Comparison of ENCODE assay signal across 5 worm cellular contexts in the genomic region with DNA sequence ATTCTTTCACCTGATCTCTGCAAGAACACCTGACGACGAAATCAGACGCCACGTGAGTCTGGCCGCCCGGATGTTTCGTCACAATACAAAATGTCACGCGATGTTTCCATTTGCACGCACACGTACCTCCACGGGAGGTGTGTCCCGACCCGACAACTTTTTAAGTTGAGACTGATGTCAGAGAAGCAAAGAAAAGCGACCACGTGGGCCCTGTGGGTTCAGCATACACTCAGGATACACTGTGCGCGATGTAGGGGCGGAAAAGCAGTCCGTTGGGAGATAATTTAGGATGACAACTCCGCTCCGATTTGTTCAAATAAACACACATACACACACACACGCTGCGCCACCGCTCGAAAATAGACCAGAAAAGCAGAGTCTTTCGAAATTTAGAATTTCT.
TF ChIP-seq lines count a peak whose summit lies in the region.

No protein-coding gene starts in this region.

TF ChIP-seq in whole organism, L1 larva, 84 proteins besides CTCF, POLR2A, EP300 and RAD21 (continued from another document and continues in another):
- TF ChIP-seq unc-98 (GFP tag; IDR thresholded peaks at IDR 0.05; lab: Robert Waterston, UW), result peak; percentile 68
- TF ChIP-seq ces-1 (GFP tag; optimal IDR thresholded peaks at IDR 0.05; lab: Kevin White, UChicago), result no peak
- peak; percentile 83 for TF ChIP-seq egl-13 (tag; optimal IDR thresholded peaks at IDR 0.05; lab: Kevin White, UChicago)
- TF ChIP-seq vab-15 (tag; optimal IDR thresholded peaks at IDR 0.05; lab: Kevin White, UChicago), result no peak
- TF ChIP-seq nhr-84 (tag; optimal IDR thresholded peaks at IDR 0.05; lab: Kevin White, UChicago), result peak; percentile 6
- peak; percentile 74 to 99 for TF ChIP-seq mdl-1 (tag; optimal IDR thresholded peaks at IDR 0.05; lab: Kevin White, UChicago)
- TF ChIP-seq Y116A8C.19 (tag; optimal IDR thresholded peaks at IDR 0.05; lab: Kevin White, UChicago; ENCODE audit: borderline replicate concordance), result no peak
- peak; percentile 80 for TF ChIP-seq fkh-8 (tag; optimal IDR thresholded peaks at IDR 0.05; lab: Kevin White, UChicago)
- peak; percentile 84 for TF ChIP-seq mep-1 (tag; optimal IDR thresholded peaks at IDR 0.05; lab: Kevin White, UChicago)
- peak; percentile 82 for TF ChIP-seq irx-1 (tag; optimal IDR thresholded peaks at IDR 0.05; lab: Kevin White, UChicago)
- peak; percentile 98 for TF ChIP-seq lin-14 (GFP tag; optimal IDR thresholded peaks at IDR 0.05; lab: Kevin White, UChicago)
- peak; percentile 55 for TF ChIP-seq C16A3.4 (tag; optimal IDR thresholded peaks at IDR 0.05; lab: Kevin White, UChicago)
- peak; percentile 90 for TF ChIP-seq elt-2 (tag; optimal IDR thresholded peaks at IDR 0.05; lab: Kevin White, UChicago)
- peak; percentile 73 for TF ChIP-seq sox-4 (tag; optimal IDR thresholded peaks at IDR 0.05; lab: Kevin White, UChicago)
- peak; percentile 67; the same call in 1 of the 2 replicates for TF ChIP-seq mab-9 (GFP tag; IDR thresholded peaks at IDR 0.05; lab: Robert Waterston, UW)
- TF ChIP-seq nhr-90 (tag; optimal IDR thresholded peaks at IDR 0.05; lab: Kevin White, UChicago; ENCODE audit: poor library complexity), result peak; percentile 95
- no peak for TF ChIP-seq fkh-4 (tag; optimal IDR thresholded peaks at IDR 0.05; lab: Kevin White, UChicago; ENCODE audit: borderline replicate concordance)
- TF ChIP-seq mef-2 (tag; optimal IDR thresholded peaks at IDR 0.05; lab: Kevin White, UChicago), result peak; percentile 77
- TF ChIP-seq unc-86 (tag; optimal IDR thresholded peaks at IDR 0.05; lab: Kevin White, UChicago), result peak; percentile 60
- no peak for TF ChIP-seq nhr-237 (tag; optimal IDR thresholded peaks at IDR 0.05; lab: Kevin White, UChicago)
- TF ChIP-seq fos-1 (tag; optimal IDR thresholded peaks at IDR 0.05; lab: Kevin White, UChicago), result no peak
- TF ChIP-seq lin-13 (GFP tag; optimal IDR thresholded peaks at IDR 0.05; lab: Kevin White, UChicago), result peak; percentile 31
- TF ChIP-seq nhr-11 (tag; optimal IDR thresholded peaks at IDR 0.05; lab: Kevin White, UChicago), result peak; percentile 29
- TF ChIP-seq nhr-71 (tag; optimal IDR thresholded peaks at IDR 0.05; lab: Kevin White, UChicago), result peak; percentile 99
- TF ChIP-seq nhr-12 (tag; optimal IDR thresholded peaks at IDR 0.05; lab: Kevin White, UChicago), result peak; percentile 37

TF ChIP-seq in whole organism, L2 larva, 48 proteins besides CTCF, POLR2A, EP300 and RAD21 (continued from another document and continues in another):
- TF ChIP-seq Y55F3AM.14 (GFP tag; optimal IDR thresholded peaks at IDR 0.05; lab: Kevin White, UChicago) (peak; percentile 50), mab-5 (tag; optimal IDR thresholded peaks at IDR 0.05; lab: Kevin White, UChicago) (peak; percentile 50), elt-3 (tag; optimal IDR thresholded peaks at IDR 0.05; lab: Kevin White, UChicago) (no peak), peb-1 (tag; optimal IDR thresholded peaks at IDR 0.05; lab: Kevin White, UChicago) (no peak), unc-62 (GFP tag; optimal IDR thresholded peaks at IDR 0.05; lab: Kevin White, UChicago) (no peak), lin-13 (GFP tag; optimal IDR thresholded peaks at IDR 0.05; lab: Kevin White, UChicago) (peak; percentile 39), skn-1 (tag; optimal IDR thresholded peaks at IDR 0.05; lab: Kevin White, UChicago) (no peak), ZK546.5 (tag; optimal IDR thresholded peaks at IDR 0.05; lab: Kevin White, UChicago) (no peak), R02D3.7 (tag; optimal IDR thresholded peaks at IDR 0.05; lab: Kevin White, UChicago) (no peak), nhr-77 (tag; optimal IDR thresholded peaks at IDR 0.05; lab: Kevin White, UChicago) (no peak), nhr-21 (tag; optimal IDR thresholded peaks at IDR 0.05; lab: Kevin White, UChicago) (peak; percentile 86), snpc-4 (tag; optimal IDR thresholded peaks at IDR 0.05; lab: Kevin White, UChicago) (peak; percentile 20), gmeb-1 (tag; optimal IDR thresholded peaks at IDR 0.05; lab: Kevin White, UChicago) (peak; percentile 68), nhr-129 (tag; optimal IDR thresholded peaks at IDR 0.05; lab: Kevin White, UChicago) (peak; percentile 92), dmd-4 (tag; optimal IDR thresholded peaks at IDR 0.05; lab: Kevin White, UChicago) (no peak), C34F6.9 (tag; optimal IDR thresholded peaks at IDR 0.05; lab: Kevin White, UChicago) (peak; percentile 74), mbf-1 (tag; optimal IDR thresholded peaks at IDR 0.05; lab: Kevin White, UChicago) (no peak), unc-39 (tag; optimal IDR thresholded peaks at IDR 0.05; lab: Kevin White, UChicago) (no peak), nhr-11 (tag; optimal IDR thresholded peaks at IDR 0.05; lab: Kevin White, UChicago) (no peak), lsy-2 (tag; optimal IDR thresholded peaks at IDR 0.05; lab: Kevin White, UChicago) (peak in 1 of 2 experiments; percentile 82), F13H6.1 (tag; optimal IDR thresholded peaks at IDR 0.05; lab: Kevin White, UChicago) (peak; percentile 92), zag-1 (tag; optimal IDR thresholded peaks at IDR 0.05; lab: Kevin White, UChicago) (peak; percentile 17), lin-39 (tag; optimal IDR thresholded peaks at IDR 0.05; lab: Kevin White, UChicago) (no peak), sem-4 (tag; optimal IDR thresholded peaks at IDR 0.05; lab: Kevin White, UChicago) (peak; percentile 89), fos-1 (tag; optimal IDR thresholded peaks at IDR 0.05; lab: Kevin White, UChicago) (no peak), nhr-12 (tag; optimal IDR thresholded peaks at IDR 0.05; lab: Kevin White, UChicago) (peak; percentile 27)

TF ChIP-seq in whole organism, L3 larva, 47 proteins besides CTCF, POLR2A, EP300 and RAD21 (continued from another document):
- TF ChIP-seq elt-2 (tag; optimal IDR thresholded peaks at IDR 0.05; lab: Kevin White, UChicago), result peak; percentile 55
- TF ChIP-seq zag-1 (tag; optimal IDR thresholded peaks at IDR 0.05; lab: Kevin White, UChicago), result no peak
- TF ChIP-seq ztf-4 (tag; optimal IDR thresholded peaks at IDR 0.05; lab: Kevin White, UChicago), result peak; percentile 45
- TF ChIP-seq mml-1 (tag; optimal IDR thresholded peaks at IDR 0.05; lab: Kevin White, UChicago), result peak; percentile 19
- TF ChIP-seq ama-1 (optimal IDR thresholded peaks at IDR 0.05; lab: Kevin White, UChicago), result peak; percentile 35
- no peak for TF ChIP-seq fkh-2 (tag; optimal IDR thresholded peaks at IDR 0.05; lab: Kevin White, UChicago)
- peak; percentile 88 for TF ChIP-seq mdl-1 (tag; optimal IDR thresholded peaks at IDR 0.05; lab: Kevin White, UChicago)
- peak; percentile 85 for TF ChIP-seq nhr-25 (tag; optimal IDR thresholded peaks at IDR 0.05; lab: Kevin White, UChicago)

TF ChIP-seq in whole organism, L4 larva, 104 proteins besides CTCF, POLR2A, EP300 and RAD21 (continued from another document and continues in another):
- TF ChIP-seq dmd-9 (GFP tag; IDR thresholded peaks at IDR 0.05; lab: Robert Waterston, UW), result 0 out of 2 replicates have a peak, but pooled peaks have one; percentile 5
- no peak for TF ChIP-seq zfp-3 (GFP tag; conservative IDR thresholded peaks at IDR 0.05; lab: Robert Waterston, UW)
- TF ChIP-seq nhr-77 (tag; optimal IDR thresholded peaks at IDR 0.05; lab: Kevin White, UChicago), result no peak
- no peak for TF ChIP-seq ZK546.5 (tag; optimal IDR thresholded peaks at IDR 0.05; lab: Kevin White, UChicago)
- peak; percentile 59 for TF ChIP-seq ama-1 (optimal IDR thresholded peaks at IDR 0.05; lab: Kevin White, UChicago)
- no peak for TF ChIP-seq F44E2.7 (GFP tag; IDR thresholded peaks at IDR 0.05; lab: Robert Waterston, UW)
- no peak for TF ChIP-seq nhr-41 (GFP tag; IDR thresholded peaks at IDR 0.05; lab: Robert Waterston, UW)
- TF ChIP-seq mdt-29 (GFP tag; IDR thresholded peaks at IDR 0.05; lab: Robert Waterston, UW), result peak; percentile 92
- TF ChIP-seq daf-19 (GFP tag; conservative IDR thresholded peaks at IDR 0.05; lab: Robert Waterston, UW), result no peak
- peak; percentile 2 for TF ChIP-seq mes-2 (tag; optimal IDR thresholded peaks at IDR 0.05; lab: Kevin White, UChicago; ENCODE audit: poor library complexity, severe bottlenecking)
- peak; percentile 96 for TF ChIP-seq dmd-6 (GFP tag; IDR thresholded peaks at IDR 0.05; lab: Robert Waterston, UW)
- no peak for TF ChIP-seq nhr-111 (GFP tag; optimal IDR thresholded peaks at IDR 0.05; lab: Kevin White, UChicago)
- TF ChIP-seq ZK337.2 (GFP tag; IDR thresholded peaks at IDR 0.05; lab: Robert Waterston, UW), result 0 out of 2 replicates have a peak, but pooled peaks have one; percentile 53
- peak in 1 of 2 experiments; percentile 82; a peak in 1 of 4 replicates for TF ChIP-seq madf-5 (GFP tag; IDR thresholded peaks at IDR 0.05; lab: Robert Waterston, UW)
- TF ChIP-seq egl-27 (tag; optimal IDR thresholded peaks at IDR 0.05; lab: Kevin White, UChicago), result no peak
- TF ChIP-seq F49E8.2 (tag; optimal IDR thresholded peaks at IDR 0.05; lab: Kevin White, UChicago; ENCODE audit: borderline replicate concordance), result no peak
- no peak for TF ChIP-seq ceh-44 (GFP tag; IDR thresholded peaks at IDR 0.05; lab: Robert Waterston, UW)
- no peak for TF ChIP-seq nhr-76 (tag; optimal IDR thresholded peaks at IDR 0.05; lab: Kevin White, UChicago)
- TF ChIP-seq sdz-12 (GFP tag; optimal IDR thresholded peaks at IDR 0.05; lab: Kevin White, UChicago), result no peak
- TF ChIP-seq tra-1 (GFP tag; IDR thresholded peaks at IDR 0.05; lab: Robert Waterston, UW), result peak; percentile 94
- peak; percentile 50; the same call in 1 of the 2 replicates for TF ChIP-seq pha-4 (GFP tag; IDR thresholded peaks at IDR 0.05; lab: Robert Waterston, UW)
- no peak for TF ChIP-seq pha-4 (tag; optimal IDR thresholded peaks at IDR 0.05; lab: Kevin White, UChicago)
- no peak for TF ChIP-seq rbr-2 (tag; optimal IDR thresholded peaks at IDR 0.05; lab: Kevin White, UChicago)
- TF ChIP-seq zip-2 (tag; optimal IDR thresholded peaks at IDR 0.05; lab: Kevin White, UChicago), result no peak
- peak; percentile 93 for TF ChIP-seq mxl-3 (GFP tag; optimal IDR thresholded peaks at IDR 0.05; lab: Kevin White, UChicago)
- TF ChIP-seq mdl-1 (tag; optimal IDR thresholded peaks at IDR 0.05; lab: Kevin White, UChicago), result peak; percentile 91 to 93
- no peak for TF ChIP-seq ceh-62 (tag; optimal IDR thresholded peaks at IDR 0.05; lab: Kevin White, UChicago)
- no peak for TF ChIP-seq duxl-1 (tag; optimal IDR thresholded peaks at IDR 0.05; lab: Kevin White, UChicago; ENCODE audit: poor library complexity)
- TF ChIP-seq ceh-20 (GFP tag; IDR thresholded peaks at IDR 0.05; lab: Robert Waterston, UW), result peak; percentile 93
- TF ChIP-seq snpc-1.2 (GFP tag; IDR thresholded peaks at IDR 0.05; lab: Robert Waterston, UW), result 0 out of 2 replicates have a peak, but pooled peaks have one; percentile 16
- no peak for TF ChIP-seq fos-1 (tag; optimal IDR thresholded peaks at IDR 0.05; lab: Kevin White, UChicago)
- no peak for TF ChIP-seq mxl-2 (GFP tag; conservative IDR thresholded peaks at IDR 0.05; lab: Robert Waterston, UW)
- TF ChIP-seq ztf-11 (tag; optimal IDR thresholded peaks at IDR 0.05; lab: Kevin White, UChicago), result no peak
- TF ChIP-seq unc-62 (GFP tag; optimal IDR thresholded peaks at IDR 0.05 in 1 of 2; lab: Kevin White, UChicago), result no peak
- no peak for TF ChIP-seq unc-62 (tag; optimal IDR thresholded peaks at IDR 0.05; lab: Kevin White, UChicago)
- peak; percentile 92 for TF ChIP-seq lin-1 (GFP tag; IDR thresholded peaks at IDR 0.05; lab: Robert Waterston, UW)
- TF ChIP-seq ctbp-1 (GFP tag; IDR thresholded peaks at IDR 0.05; lab: Robert Waterston, UW), result peak; percentile 58; the same call in 1 of the 2 replicates

TF ChIP-seq in whole organism, young adult, 124 proteins besides CTCF, POLR2A, EP300 and RAD21 (continued from another document and continues in another):
- no peak for TF ChIP-seq C17E4.6 (GFP tag; IDR thresholded peaks at IDR 0.05; lab: Robert Waterston, UW)
- no peak for TF ChIP-seq Y53F4B.3 (GFP tag; IDR thresholded peaks at IDR 0.05; lab: Robert Waterston, UW)
- TF ChIP-seq nhr-120 (GFP tag; IDR thresholded peaks at IDR 0.05; lab: Robert Waterston, UW), result no peak
- no peak; the same call in 1 of the 2 replicates for TF ChIP-seq Y67H2A.10 (GFP tag; conservative IDR thresholded peaks at IDR 0.05; lab: Robert Waterston, UW)
- TF ChIP-seq zfh-2 (GFP tag; conservative IDR thresholded peaks at IDR 0.05; lab: Robert Waterston, UW), result peak; percentile 83
- TF ChIP-seq xnd-1 (tag; optimal IDR thresholded peaks at IDR 0.05; lab: Kevin White, UChicago), result no peak
- no peak for TF ChIP-seq ceh-40 (GFP tag; IDR thresholded peaks at IDR 0.05; lab: Robert Waterston, UW)
- TF ChIP-seq Y79H2A.3 (GFP tag; conservative IDR thresholded peaks at IDR 0.05; lab: Robert Waterston, UW), result no peak
- TF ChIP-seq unc-62 (GFP tag; optimal IDR thresholded peaks at IDR 0.05; lab: Kevin White, UChicago), result no peak
- peak; percentile 71 for TF ChIP-seq attf-5 (GFP tag; optimal IDR thresholded peaks at IDR 0.05; lab: Kevin White, UChicago)
- TF ChIP-seq B0019.2 (GFP tag; conservative IDR thresholded peaks at IDR 0.05; lab: Robert Waterston, UW), result no peak
- peak; percentile 18 for TF ChIP-seq F22D6.2 (tag; optimal IDR thresholded peaks at IDR 0.05; lab: Kevin White, UChicago)
- 0 out of 2 replicates have a peak, but pooled peaks have one; percentile 15 for TF ChIP-seq madf-3 (GFP tag; IDR thresholded peaks at IDR 0.05; lab: Robert Waterston, UW)
- no peak for TF ChIP-seq rec-8 (tag; optimal IDR thresholded peaks at IDR 0.05; lab: Kevin White, UChicago)
- TF ChIP-seq let-607 (tag; optimal IDR thresholded peaks at IDR 0.05; lab: Kevin White, UChicago), result peak; percentile 41 to 50
- no peak for TF ChIP-seq mes-4 (tag; optimal IDR thresholded peaks at IDR 0.05; lab: Kevin White, UChicago)
- TF ChIP-seq akir-1 (GFP tag; optimal IDR thresholded peaks at IDR 0.05; lab: Kevin White, UChicago), result peak; percentile 29
- TF ChIP-seq lin-26 (GFP tag; IDR thresholded peaks at IDR 0.05; lab: Robert Waterston, UW), result peak; percentile 51; the same call in 1 of the 2 replicates
- TF ChIP-seq F37B4.10 (GFP tag; IDR thresholded peaks at IDR 0.05; lab: Robert Waterston, UW), result 0 out of 2 replicates have a peak, but pooled peaks have one; percentile 63
- no peak for TF ChIP-seq zim-3 (tag; optimal IDR thresholded peaks at IDR 0.05; lab: Kevin White, UChicago)
- no peak for TF ChIP-seq ztf-25 (GFP tag; IDR thresholded peaks at IDR 0.05; lab: Robert Waterston, UW)
- TF ChIP-seq Y95B8A.8 (GFP tag; IDR thresholded peaks at IDR 0.05; lab: Robert Waterston, UW), result no peak
- TF ChIP-seq nhr-80 (tag; optimal IDR thresholded peaks at IDR 0.05; lab: Kevin White, UChicago), result peak; percentile 52
- no peak for TF ChIP-seq lsl-1 (GFP tag; optimal IDR thresholded peaks at IDR 0.05; lab: Kevin White, UChicago)
- TF ChIP-seq F52B5.7 (tag; optimal IDR thresholded peaks at IDR 0.05; lab: Kevin White, UChicago), result no peak
- no peak for TF ChIP-seq pha-4 (tag; optimal IDR thresholded peaks at IDR 0.05; lab: Kevin White, UChicago)
- TF ChIP-seq F49E8.2 (tag; optimal IDR thresholded peaks at IDR 0.05; lab: Kevin White, UChicago; ENCODE audit: insufficient read depth), result no peak
- peak; percentile 41 for TF ChIP-seq nhr-90 (tag; optimal IDR thresholded peaks at IDR 0.05; lab: Kevin White, UChicago)
- TF ChIP-seq ztf-18 (tag; optimal IDR thresholded peaks at IDR 0.05; lab: Kevin White, UChicago), result no peak
- TF ChIP-seq gei-17 (GFP tag; optimal IDR thresholded peaks at IDR 0.05; lab: Kevin White, UChicago), result peak; percentile 52
- peak; percentile 56 for TF ChIP-seq tbp1 (GFP tag; optimal IDR thresholded peaks at IDR 0.05; lab: Kevin White, UChicago)
- TF ChIP-seq B0035.1 (tag; optimal IDR thresholded peaks at IDR 0.05; lab: Kevin White, UChicago), result no peak
- TF ChIP-seq F39B2.1 (GFP tag; IDR thresholded peaks at IDR 0.05; lab: Robert Waterston, UW), result no peak
- TF ChIP-seq ama-1 (optimal IDR thresholded peaks at IDR 0.05; lab: Kevin White, UChicago), result no peak
- peak in 1 of 2 experiments; percentile 52 for TF ChIP-seq ama-1 (GFP tag; optimal IDR thresholded peaks at IDR 0.05; lab: Kevin White, UChicago)
- TF ChIP-seq let-526 (GFP tag; IDR thresholded peaks at IDR 0.05; lab: Robert Waterston, UW), result peak; percentile 87
- TF ChIP-seq ekl-4 (GFP tag; IDR thresholded peaks at IDR 0.05; lab: Robert Waterston, UW), result no peak
- no peak for TF ChIP-seq sea-2 (GFP tag; IDR thresholded peaks at IDR 0.05; lab: Robert Waterston, UW)
- TF ChIP-seq tbx-9 (tag; optimal IDR thresholded peaks at IDR 0.05; lab: Kevin White, UChicago; ENCODE audit: borderline replicate concordance), result no peak
- peak; percentile 42; the same call in 1 of the 2 replicates for TF ChIP-seq Y53G8AR.9 (GFP tag; conservative IDR thresholded peaks at IDR 0.05; lab: Robert Waterston, UW)
- TF ChIP-seq Y56A3A.18 (GFP tag; IDR thresholded peaks at IDR 0.05; lab: Robert Waterston, UW), result no peak
- no peak for TF ChIP-seq F57C9.4 (tag; optimal IDR thresholded peaks at IDR 0.05; lab: Kevin White, UChicago)
